Fruit fly (Drosophila melanogaster) whole organism, embryonic: ENCODE data around the gene CG2021.
A peak's percentile ranks its signal among the peaks of the same experiment; 100 is the strongest.

ENCODE experiments used
- ATbp ChIP-seq: fragments of 200-800 bp; sonication (Bioruptor generic); optimal IDR thresholded peaks from 2 replicates; lab custom pipeline; 2017; ENCODE audit warnings: missing biosample characterization, mild to moderate bottlenecking, missing genetic modification characterization, missing genetic modification reagents
- Adf1 ChIP-seq: fragments of 200-800 bp; sonication (Bioruptor generic); IDR thresholded peaks from 2 replicates; pipeline ENCODE4 v1.3.6; 2022; ENCODE audit warnings: missing biosample characterization, missing genetic modification characterization
- Atf3 ChIP-seq: fragments of 200-800 bp; sonication (Bioruptor generic); optimal IDR thresholded peaks from 3 replicates; lab custom pipeline; 2016; ENCODE audit warnings: missing biosample characterization, missing genetic modification characterization
- CG1024 ChIP-seq: fragments of 200-800 bp; sonication (Bioruptor generic); IDR thresholded peaks from 2 replicates; pipeline ENCODE4 v1.3.6; 2022; ENCODE audit warnings: missing biosample characterization, missing genetic modification characterization
- CG10267 ChIP-seq: fragments of 200-800 bp; sonication (Bioruptor generic); optimal IDR thresholded peaks from 2 replicates; lab custom pipeline; 2018; ENCODE audit warnings: missing biosample characterization, mild to moderate bottlenecking, missing genetic modification characterization, moderate library complexity
- CG10366 ChIP-seq: fragments of 200-800 bp; sonication (Bioruptor generic); IDR thresholded peaks from 2 replicates; pipeline ENCODE4 v1.3.6; 2022; ENCODE audit warnings: missing biosample characterization, missing genetic modification characterization
- CG10959 ChIP-seq: fragments of 200-800 bp; sonication (Bioruptor generic); IDR thresholded peaks from 2 replicates; pipeline ENCODE4 v1.3.6; 2022; ENCODE audit warnings: missing biosample characterization, missing genetic modification characterization
- CG11695 ChIP-seq: fragments of 200-800 bp; sonication (Bioruptor generic); IDR thresholded peaks from 3 replicates; pipeline ENCODE4 v1.3.6; 2022; ENCODE audit warnings: missing biosample characterization, missing genetic modification characterization
- CG12942 ChIP-seq: fragments of 200-800 bp; sonication (Bioruptor generic); optimal IDR thresholded peaks from 3 replicates; lab custom pipeline; 2016; ENCODE audit warnings: missing biosample characterization, missing genetic modification characterization
- CG13287 ChIP-seq: fragments of 200-800 bp; sonication (Bioruptor generic); IDR thresholded peaks from 2 replicates; pipeline ENCODE4 v1.3.6; 2022; ENCODE audit warnings: missing biosample characterization, missing genetic modification characterization; ENCODE audit not compliant: partially characterized antibody
- CG13894 ChIP-seq: fragments of 200-800 bp; sonication (Bioruptor generic); optimal IDR thresholded peaks from 3 replicates; lab custom pipeline; 2018; ENCODE audit warnings: missing biosample characterization, mild to moderate bottlenecking, missing genetic modification characterization, moderate library complexity
- CG14667 ChIP-seq: fragments of 200-800 bp; sonication (Bioruptor generic); IDR thresholded peaks from 2 replicates; pipeline ENCODE4 v1.3.6; 2022; ENCODE audit warnings: missing biosample characterization, missing genetic modification characterization
- CG14710 ChIP-seq: fragments of 200-800 bp; sonication (Bioruptor generic); optimal IDR thresholded peaks from 3 replicates; lab custom pipeline; 2019; ENCODE audit warnings: missing biosample characterization, mild to moderate bottlenecking, missing genetic modification characterization, moderate library complexity
- CG15514 ChIP-seq: fragments of 200-800 bp; sonication (Bioruptor generic); optimal IDR thresholded peaks from 3 replicates; lab custom pipeline; 2017; ENCODE audit warnings: missing biosample characterization, missing genetic modification characterization, mild to moderate bottlenecking, moderate library complexity, missing genetic modification reagents
- CG1647 ChIP-seq: fragments of 200-800 bp; sonication (Bioruptor generic); optimal IDR thresholded peaks from 3 replicates; lab custom pipeline; 2016; ENCODE audit warnings: missing biosample characterization, missing genetic modification characterization
- CG17912 ChIP-seq: fragments of 200-800 bp; sonication (Bioruptor generic); optimal IDR thresholded peaks from 2 replicates; lab custom pipeline; 2018; ENCODE audit warnings: missing biosample characterization, mild to moderate bottlenecking, missing genetic modification characterization
- CG2712 ChIP-seq: fragments of 200-800 bp; optimal IDR thresholded peaks from 3 replicates; lab custom pipeline; 2019; ENCODE audit warnings: missing biosample characterization, mild to moderate bottlenecking, missing genetic modification characterization, moderate library complexity
- CG33557 ChIP-seq: fragments of 200-800 bp; sonication (Bioruptor generic); optimal IDR thresholded peaks from 2 replicates; lab custom pipeline; 2019; ENCODE audit warnings: missing biosample characterization, mild to moderate bottlenecking, missing genetic modification characterization, moderate library complexity
- CG6791 ChIP-seq: fragments of 200-800 bp; sonication (Bioruptor generic); IDR thresholded peaks from 3 replicates; pipeline ENCODE4 v1.3.6; 2022; ENCODE audit warnings: missing biosample characterization, missing genetic modification characterization; ENCODE audit not compliant: partially characterized antibody
- CG6813 ChIP-seq: fragments of 200-800 bp; sonication (Bioruptor generic); optimal IDR thresholded peaks from 2 replicates; lab custom pipeline; 2017; ENCODE audit warnings: missing biosample characterization, missing genetic modification characterization, mild to moderate bottlenecking, moderate library complexity, missing genetic modification reagents
- CG7745 ChIP-seq: fragments of 200-800 bp; sonication (Bioruptor generic); optimal IDR thresholded peaks from 2 replicates; lab custom pipeline; 2018; ENCODE audit warnings: missing biosample characterization, mild to moderate bottlenecking, missing genetic modification characterization, moderate library complexity
- CG7963 ChIP-seq: fragments of 200-800 bp; sonication (Bioruptor generic); IDR thresholded peaks from 3 replicates; pipeline ENCODE4 v1.3.6; 2022; ENCODE audit warnings: missing biosample characterization, missing genetic modification characterization; ENCODE audit not compliant: partially characterized antibody
- CG9215 ChIP-seq: fragments of 200-800 bp; sonication (Bioruptor generic); IDR thresholded peaks from 2 replicates; pipeline ENCODE4 v1.3.6; 2022; ENCODE audit warnings: missing biosample characterization, missing genetic modification characterization
- CG9437 ChIP-seq: fragments of 200-800 bp; sonication (Bioruptor generic); optimal IDR thresholded peaks from 2 replicates; lab custom pipeline; 2018; ENCODE audit warnings: missing biosample characterization, mild to moderate bottlenecking, missing genetic modification characterization
- CTCF ChIP-seq: fragments of 200-800 bp; sonication (Bioruptor generic); optimal IDR thresholded peaks from 2 replicates; lab custom pipeline; 2017; ENCODE audit warnings: missing biosample characterization, mild to moderate bottlenecking, missing genetic modification characterization, moderate library complexity
- D19A ChIP-seq: fragments of 200-800 bp; optimal IDR thresholded peaks from 3 replicates; lab custom pipeline; 2019; ENCODE audit warnings: missing biosample characterization, mild to moderate bottlenecking, missing genetic modification characterization, moderate library complexity
- Dp ChIP-seq: fragments of 200-800 bp; sonication (Bioruptor generic); optimal IDR thresholded peaks from 2 replicates; lab custom pipeline; 2018; ENCODE audit warnings: missing biosample characterization, mild to moderate bottlenecking, missing genetic modification characterization, moderate library complexity
- E2f2 ChIP-seq: fragments of 200-800 bp; sonication (Bioruptor generic); IDR thresholded peaks from 2 replicates; pipeline ENCODE4 v1.3.6; 2022; ENCODE audit warnings: missing biosample characterization, missing genetic modification characterization
- HLHmδ ChIP-seq: fragments of 200-800 bp; sonication (Bioruptor generic); optimal IDR thresholded peaks from 2 replicates; lab custom pipeline; 2018; ENCODE audit warnings: missing biosample characterization, mild to moderate bottlenecking, missing genetic modification characterization, moderate library complexity
- MESR4 ChIP-seq: fragments of 200-800 bp; sonication (Bioruptor generic); optimal IDR thresholded peaks from 2 replicates; lab custom pipeline; 2018; ENCODE audit warnings: missing biosample characterization, mild to moderate bottlenecking, missing genetic modification characterization, moderate library complexity
- Med ChIP-seq: fragments of 200-800 bp; sonication (Bioruptor generic); peaks from one replicate; lab custom pipeline; 2016; ENCODE audit warnings: missing biosample characterization, missing genetic modification characterization, mild to moderate bottlenecking, inconsistent platforms, moderate library complexity
- Ravus ChIP-seq: fragments of 200-800 bp; sonication (Bioruptor generic); IDR thresholded peaks from 2 replicates; pipeline ENCODE4 v1.3.6; 2022; ENCODE audit warnings: missing biosample characterization, missing genetic modification characterization
- Sry-β ChIP-seq: fragments of 200-800 bp; sonication (Bioruptor generic); optimal IDR thresholded peaks from 2 replicates; lab custom pipeline; 2018; ENCODE audit warnings: missing biosample characterization, mild to moderate bottlenecking, missing genetic modification characterization, moderate library complexity
- Stat92E ChIP-seq, 3 experiments: fragments of >200 bp in 2 of 3; fragments of 200-800 bp in 1 of 3; sonication (Bioruptor generic) in 1 of 3; optimal IDR thresholded peaks; 2 replicates each; lab custom pipeline; 2017 to 2019; ENCODE audit warnings: missing biosample characterization in 3 of 3, missing genetic modification characterization in 3 of 3, mild to moderate bottlenecking in 1 of 3, moderate library complexity in 1 of 3
- amos ChIP-seq: fragments of 200-800 bp; sonication (Bioruptor generic); IDR thresholded peaks from 2 replicates; pipeline ENCODE4 v1.3.6; 2022; ENCODE audit warnings: missing biosample characterization, missing genetic modification characterization; ENCODE audit not compliant: partially characterized antibody
- crol ChIP-seq: fragments of 200-800 bp; sonication (Bioruptor generic); IDR thresholded peaks from 2 replicates; pipeline ENCODE4 v1.3.6; 2022; ENCODE audit warnings: missing biosample characterization, missing genetic modification characterization
- dmrt11E ChIP-seq: fragments of 200-800 bp; sonication (Bioruptor generic); optimal IDR thresholded peaks from 3 replicates; lab custom pipeline; 2018; ENCODE audit warnings: missing biosample characterization, mild to moderate bottlenecking, missing genetic modification characterization, moderate library complexity
- gsb ChIP-seq: fragments of 200-800 bp; sonication (Bioruptor generic); IDR thresholded peaks from 2 replicates; pipeline ENCODE4 v1.3.6; 2022; ENCODE audit warnings: missing biosample characterization, missing genetic modification characterization
- h ChIP-seq: fragments of >200 bp; optimal IDR thresholded peaks from 2 replicates; lab custom pipeline; 2017
- hb ChIP-seq: fragments of 200-800 bp; sonication (Bioruptor generic); IDR thresholded peaks from 3 replicates; pipeline ENCODE4 v1.3.6; 2022; ENCODE audit warnings: missing biosample characterization, missing genetic modification characterization; ENCODE audit not compliant: partially characterized antibody
- hbn ChIP-seq: fragments of 200-800 bp; sonication (Bioruptor generic); IDR thresholded peaks from 2 replicates; pipeline ENCODE4 v1.3.6; 2022; ENCODE audit warnings: missing biosample characterization, missing genetic modification characterization; ENCODE audit not compliant: partially characterized antibody
- hkb ChIP-seq, 2 experiments: fragments of 200-800 bp in 1 of 2; fragments of >200 bp in 1 of 2; sonication (Bioruptor generic) in 1 of 2; IDR thresholded peaks in 1 of 2; optimal IDR thresholded peaks in 1 of 2; 2 replicates each; pipeline versions ENCODE4 v1.3.6 to Lab custom; 2017 to 2022; ENCODE audit warnings: missing biosample characterization in 1 of 2, missing genetic modification characterization in 1 of 2
- inv ChIP-seq: fragments of 200-800 bp; sonication (Bioruptor generic); IDR thresholded peaks from 2 replicates; pipeline ENCODE4 v1.3.6; 2022; ENCODE audit warnings: missing biosample characterization, missing genetic modification characterization; ENCODE audit not compliant: partially characterized antibody
- lilli ChIP-seq: fragments of 200-800 bp; sonication (Bioruptor generic); optimal IDR thresholded peaks from 3 replicates; lab custom pipeline; 2016; ENCODE audit warnings: missing biosample characterization, missing genetic modification characterization
- phol ChIP-seq: fragments of 200-800 bp; sonication (Bioruptor generic); optimal IDR thresholded peaks from 3 replicates; lab custom pipeline; 2018; ENCODE audit warnings: missing biosample characterization, mild to moderate bottlenecking, missing genetic modification characterization, moderate library complexity
- pzg ChIP-seq: fragments of 200-800 bp; sonication (Bioruptor generic); optimal IDR thresholded peaks from 3 replicates; lab custom pipeline; 2018; ENCODE audit warnings: missing biosample characterization, mild to moderate bottlenecking, missing genetic modification characterization, moderate library complexity
- stwl ChIP-seq: fragments of 200-800 bp; sonication (Bioruptor generic); optimal IDR thresholded peaks from 3 replicates; lab custom pipeline; 2018; ENCODE audit warnings: missing biosample characterization, mild to moderate bottlenecking, missing genetic modification characterization, moderate library complexity
- tap ChIP-seq: fragments of 200-800 bp; optimal IDR thresholded peaks from 3 replicates; lab custom pipeline; 2019; ENCODE audit warnings: missing biosample characterization, mild to moderate bottlenecking, missing genetic modification characterization, moderate library complexity
- tna ChIP-seq: fragments of 200-800 bp; sonication (Bioruptor generic); IDR thresholded peaks from 2 replicates; pipeline ENCODE4 v1.3.6; 2022; ENCODE audit warnings: missing biosample characterization, missing genetic modification characterization; ENCODE audit not compliant: partially characterized antibody
- wek ChIP-seq: fragments of 200-800 bp; sonication (Bioruptor generic); optimal IDR thresholded peaks from 3 replicates; lab custom pipeline; 2018; ENCODE audit warnings: missing biosample characterization, mild to moderate bottlenecking, missing genetic modification characterization, moderate library complexity

CG2021 gene

dm6 chr3L:1756143-1756542 is 21.1 kb downstream of the CG2021 start, which contains the start of gene CG8001 (continued):
- TF ChIP-seq Ravus (GFP tag; lab: Robert Waterston, UW) (no peak), CG9437 (peak; percentile 98), tap (tag; lab: Kevin White, UChicago) (no peak), CG11695 (no peak), hb (GFP tag; lab: Robert Waterston, UW) (peak; percentile 65; the same call in 1 of the 3 replicates), CG10366 (GFP tag; lab: Robert Waterston, UW) (no peak), CG1024 (GFP tag; lab: Robert Waterston, UW) (no peak), CG17912 (GFP tag; lab: Kevin White, UChicago) (no peak), wek (no peak), Atf3 (GFP tag; lab: Kevin White, UChicago) (no peak), gsb (no peak), CG14667 (no peak), Stat92E (GFP tag; optimal IDR thresholded peaks at IDR 0.05; lab: Kevin White, UChicago) (no peak), HLHmδ (no peak), hbn (peak; percentile 66), CG15514 (GFP tag; lab: Kevin White, UChicago) (peak; percentile 27), E2f2 (GFP tag; lab: Robert Waterston, UW) (peak; percentile 94), CG9215 (GFP tag; lab: Robert Waterston, UW) (no peak), CG6813 (GFP tag; lab: Kevin White, UChicago) (no peak), h (lab: Kevin White, UChicago) (no peak), CG13287 (peak; percentile 72), CTCF (GFP tag; lab: Kevin White, UChicago) (no peak), Med (GFP tag; lab: Kevin White, UChicago) (peak; percentile 75), CG2712 (tag; lab: Kevin White, UChicago) (no peak), CG12942 (GFP tag; lab: Kevin White, UChicago) (no peak), CG13894 (tag; lab: Kevin White, UChicago) (no peak), inv (peak; percentile 28; the same call in 1 of the 2 replicates), tna (GFP tag; lab: Robert Waterston, UW) (0 out of 2 replicates have a peak, but pooled peaks have one; percentile 26), dmrt11E (tag; lab: Kevin White, UChicago) (no peak), hkb (optimal IDR thresholded peaks at IDR 0.05; lab: Kevin White, UChicago) (no peak), hkb (GFP tag; IDR thresholded peaks at IDR 0.05; lab: Robert Waterston, UW) (no peak), Adf1 (GFP tag; lab: Robert Waterston, UW) (no peak), CG7745 (tag; lab: Kevin White, UChicago) (no peak), CG1647 (GFP tag; lab: Kevin White, UChicago) (no peak), CG33557 (no peak), CG14710 (tag; lab: Kevin White, UChicago) (no peak), pzg (peak; percentile 45), amos (peak; percentile 64; the same call in 1 of the 2 replicates), D19A (tag; lab: Kevin White, UChicago) (no peak), CG10959 (GFP tag; lab: Robert Waterston, UW) (no peak), CG6791 (GFP tag; lab: Robert Waterston, UW) (peak; percentile 67), lilli (GFP tag; lab: Kevin White, UChicago) (no peak), stwl (tag; lab: Kevin White, UChicago) (no peak), Sry-β (GFP tag; lab: Kevin White, UChicago) (no peak), CG7963 (GFP tag; lab: Robert Waterston, UW) (peak; percentile 40; the same call in 1 of the 3 replicates), phol (tag; lab: Kevin White, UChicago) (no peak), Dp (GFP tag; lab: Kevin White, UChicago) (peak; percentile 90), crol (GFP tag; lab: Robert Waterston, UW) (peak; percentile 68), CG10267 (no peak), MESR4 (GFP tag; lab: Kevin White, UChicago) (peak; percentile 6), ATbp (GFP tag; lab: Kevin White, UChicago) (no peak)
